Worm (Caenorhabditis elegans): Measurements from ENCODE around the gene lido-12.
A peak's percentile ranks its signal among the peaks of the same experiment; 100 is the strongest.

DNA sequence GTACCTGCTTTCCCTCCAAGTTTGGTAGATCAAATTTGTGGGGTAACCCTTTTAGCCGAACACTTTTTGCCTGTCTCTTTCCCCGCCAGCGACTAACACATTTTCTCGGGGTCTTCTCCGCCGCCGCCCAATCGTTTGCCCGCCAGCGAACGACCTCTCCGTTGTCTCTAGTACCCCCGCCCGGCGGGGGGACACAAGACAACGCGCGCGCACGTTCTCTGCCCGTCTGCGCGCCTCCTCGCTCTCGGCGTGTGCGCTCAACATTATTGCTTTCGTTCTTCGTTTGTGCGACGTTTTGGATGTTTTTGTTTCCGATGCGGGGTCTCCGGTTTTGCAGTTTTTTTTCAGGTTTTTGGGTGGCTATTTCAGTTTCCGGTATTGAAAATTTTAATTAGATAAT lies 49.9 kb downstream of the lido-12 start:
- TF ChIP-seq ama-1 (optimal IDR thresholded peaks at IDR 0.05) (no peak), hmbx-1 (tag; optimal IDR thresholded peaks at IDR 0.05) (no peak), pes-1 (GFP tag; IDR thresholded peaks at IDR 0.05) (no peak), B0310.2 (tag; optimal IDR thresholded peaks at IDR 0.05) (no peak), F13C5.2 (tag; optimal IDR thresholded peaks at IDR 0.05) (peak; percentile 49), ceh-13 (GFP tag; optimal IDR thresholded peaks at IDR 0.05) (no peak), hnd-1 (tag; optimal IDR thresholded peaks at IDR 0.05) (no peak), tbx-11 (GFP tag; IDR thresholded peaks at IDR 0.05) (no peak), flt-1 (GFP tag; IDR thresholded peaks at IDR 0.05) (no peak)
